Fruit fly (Drosophila melanogaster): ENCODE measurements around the gene CG15210.

The CG15210 gene

dm6 chrX:10801827-10802456 lies 37.1 kb upstream of the CG15210 start:
- TF ChIP-seq crol (GFP tag; IDR thresholded peaks at IDR 0.05) (peak; percentile 29; the same call in 1 of the 2 replicates), CG6654 (GFP tag; optimal IDR thresholded peaks at IDR 0.05) (peak; percentile 95), tll (GFP tag; optimal IDR thresholded peaks at IDR 0.05) (peak in 1 of 2 experiments; percentile 61), Med (GFP tag) (peak; percentile 7), ci (GFP tag; IDR thresholded peaks at IDR 0.05) (peak; percentile 40; the same call in 1 of the 3 replicates), Spps (tag; optimal IDR thresholded peaks at IDR 0.05) (no peak), Nf-YB (GFP tag; optimal IDR thresholded peaks at IDR 0.05) (peak; percentile 76), chinmo (GFP tag; IDR thresholded peaks at IDR 0.05; ENCODE audit: partially characterized antibody) (peak; percentile 66; the same call in 1 of the 4 replicates), CG17912 (GFP tag; optimal IDR thresholded peaks at IDR 0.05) (no peak), Hmx (GFP tag; optimal IDR thresholded peaks at IDR 0.05) (no peak), Stat92E (GFP tag; optimal IDR thresholded peaks at IDR 0.05) (peak in 1 of 3 experiments; percentile 66), Elba2 (GFP tag; optimal IDR thresholded peaks at IDR 0.05) (peak; percentile 68), CG2116 (GFP tag; optimal IDR thresholded peaks at IDR 0.05) (no peak), CG2199 (GFP tag; IDR thresholded peaks at IDR 0.05) (peak; percentile 47; the same call in 1 of the 3 replicates), CG12219 (GFP tag; optimal IDR thresholded peaks at IDR 0.05) (no peak), CG15479 (GFP tag; optimal IDR thresholded peaks at IDR 0.05) (peak; percentile 59), CG3838 (GFP tag; optimal IDR thresholded peaks at IDR 0.05) (peak; percentile 28), da (GFP tag; optimal IDR thresholded peaks at IDR 0.05) (peak; percentile 17), Trl (optimal IDR thresholded peaks at IDR 0.05) (peak; percentile 34 to 64), Trl (GFP tag; optimal IDR thresholded peaks at IDR 0.05) (no peak), dmrt99B (tag; optimal IDR thresholded peaks at IDR 0.05) (no peak), insv (GFP tag; optimal IDR thresholded peaks at IDR 0.05) (peak in 1 of 2 experiments; percentile 51), CG10321 (GFP tag; IDR thresholded peaks at IDR 0.05) (0 out of 2 replicates have a peak, but pooled peaks have one; percentile 5), cad (GFP tag; optimal IDR thresholded peaks at IDR 0.05) (peak; percentile 35), pnt (GFP tag; optimal IDR thresholded peaks at IDR 0.05) (no peak), cg (GFP tag; optimal IDR thresholded peaks at IDR 0.05) (peak; percentile 41), CG4360 (GFP tag; IDR thresholded peaks at IDR 0.05) (peak; percentile 89)

- TF ChIP-seq fd96Cb (tag; optimal IDR thresholded peaks at IDR 0.05) (peak; percentile 69), run (tag; optimal IDR thresholded peaks at IDR 0.05) (peak; percentile 41), Deaf1 (tag; optimal IDR thresholded peaks at IDR 0.05) (peak; percentile 29), wor (GFP tag; IDR thresholded peaks at IDR 0.05) (peak; percentile 53), Oli (tag; optimal IDR thresholded peaks at IDR 0.05) (peak; percentile 72), fd3F (GFP tag; optimal IDR thresholded peaks at IDR 0.05) (peak; percentile 52), Hand (GFP tag; optimal IDR thresholded peaks at IDR 0.05) (peak; percentile 19), CG7963 (GFP tag; IDR thresholded peaks at IDR 0.05; ENCODE audit: partially characterized antibody) (no peak), CG6813 (GFP tag; optimal IDR thresholded peaks at IDR 0.05) (peak; percentile 72), CG4424 (GFP tag; optimal IDR thresholded peaks at IDR 0.05) (peak; percentile 38), vnd (GFP tag; IDR thresholded peaks at IDR 0.05; ENCODE audit: partially characterized antibody) (no peak), CG9797 (GFP tag; optimal IDR thresholded peaks at IDR 0.05) (no peak), Drgx (GFP tag; IDR thresholded peaks at IDR 0.05) (peak; percentile 22; the same call in 1 of the 2 replicates), CG7839 (tag; optimal IDR thresholded peaks at IDR 0.05) (peak; percentile 85), zen (tag; optimal IDR thresholded peaks at IDR 0.05) (peak; percentile 23), pnt (GFP tag; optimal IDR thresholded peaks at IDR 0.05) (no peak), CG1792 (GFP tag; optimal IDR thresholded peaks at IDR 0.05) (no peak), sqz (GFP tag; optimal IDR thresholded peaks at IDR 0.05) (peak; percentile 81), B-H2 (GFP tag; optimal IDR thresholded peaks at IDR 0.05) (peak; percentile 15), zfh2 (GFP tag; optimal IDR thresholded peaks at IDR 0.05) (no peak), sim (GFP tag; IDR thresholded peaks at IDR 0.05) (no peak), CG2116 (GFP tag; optimal IDR thresholded peaks at IDR 0.05) (peak; percentile 32)
Observed at dm6 chrX:10802457-10803378, 36.3 kb upstream of the CG15210 start.

Data from whole organism, embryonic.